Fruit fly (Drosophila melanogaster): ENCODE results near the gene CG15202.

Gene CG15202

dm6 chrX:11146598-11147176 lies 4.3 kb downstream of the CG15202 start:
- TF ChIP-seq ind (GFP tag; optimal IDR thresholded peaks at IDR 0.05), result peak; percentile 27
- peak; percentile 25 for TF ChIP-seq CG1233 (GFP tag; optimal IDR thresholded peaks at IDR 0.05)
- TF ChIP-seq Ptx1 (GFP tag; IDR thresholded peaks at IDR 0.05), result 0 out of 2 replicates have a peak, but pooled peaks have one; percentile 11
- TF ChIP-seq Scr (GFP tag; IDR thresholded peaks at IDR 0.05; ENCODE audit: partially characterized antibody), result no peak
- peak; percentile 39 for TF ChIP-seq nmo (GFP tag; optimal IDR thresholded peaks at IDR 0.05)
- peak; percentile 56; the same call in 1 of the 2 replicates for TF ChIP-seq CG10321 (GFP tag; IDR thresholded peaks at IDR 0.05)
- no peak for TF ChIP-seq ssp (GFP tag; IDR thresholded peaks at IDR 0.05)
- TF ChIP-seq crc (GFP tag; optimal IDR thresholded peaks at IDR 0.05), result no peak
- TF ChIP-seq Doc3 (GFP tag; IDR thresholded peaks at IDR 0.05; ENCODE audit: partially characterized antibody), result no peak
- no peak for TF ChIP-seq CG17385 (GFP tag; optimal IDR thresholded peaks at IDR 0.05)
- TF ChIP-seq CG8924 (tag; optimal IDR thresholded peaks at IDR 0.05), result peak; percentile 10
- TF ChIP-seq PHDP (tag; optimal IDR thresholded peaks at IDR 0.05), result peak; percentile 24
- TF ChIP-seq lmd (GFP tag; IDR thresholded peaks at IDR 0.05), result peak; percentile 24; the same call in 1 of the 2 replicates
- TF ChIP-seq CG31224 (GFP tag; IDR thresholded peaks at IDR 0.05), result no peak
- peak; percentile 14 for TF ChIP-seq Antp (GFP tag; optimal IDR thresholded peaks at IDR 0.05)
- TF ChIP-seq lab (GFP tag; optimal IDR thresholded peaks at IDR 0.05), result peak; percentile 45
- peak; percentile 14 for TF ChIP-seq CG7839 (tag; optimal IDR thresholded peaks at IDR 0.05)
- TF ChIP-seq Nf-YC (tag; optimal IDR thresholded peaks at IDR 0.05), result no peak
- no peak for TF ChIP-seq phol (tag; optimal IDR thresholded peaks at IDR 0.05)
- TF ChIP-seq crp (GFP tag; optimal IDR thresholded peaks at IDR 0.05), result peak in 1 of 2 experiments; percentile 3
- peak in 1 of 2 experiments; percentile 14 for TF ChIP-seq Pdp1 (GFP tag; optimal IDR thresholded peaks at IDR 0.05)
- no peak for TF ChIP-seq GATAe (GFP tag; conservative IDR thresholded peaks at IDR 0.05)
- no peak for TF ChIP-seq Dad (GFP tag; optimal IDR thresholded peaks at IDR 0.05)
- no peak for TF ChIP-seq klu (GFP tag; IDR thresholded peaks at IDR 0.05)
- no peak for TF ChIP-seq CG11723 (GFP tag; optimal IDR thresholded peaks at IDR 0.05)
- TF ChIP-seq CG11504 (tag; optimal IDR thresholded peaks at IDR 0.05), result no peak
- peak; percentile 66; the same call in 1 of the 2 replicates for TF ChIP-seq Xrp1 (GFP tag; IDR thresholded peaks at IDR 0.05)
- TF ChIP-seq zen (tag; optimal IDR thresholded peaks at IDR 0.05), result peak; percentile 44
- no peak for TF ChIP-seq CG2129 (GFP tag; IDR thresholded peaks at IDR 0.05; ENCODE audit: partially characterized antibody)
- TF ChIP-seq NK7.1 (GFP tag; optimal IDR thresholded peaks at IDR 0.05), result peak; percentile 6
- TF ChIP-seq unpg (GFP tag; optimal IDR thresholded peaks at IDR 0.05), result peak; percentile 21
- TF ChIP-seq E2f1 (GFP tag; IDR thresholded peaks at IDR 0.05), result 0 out of 2 replicates have a peak, but pooled peaks have one; percentile 34
- TF ChIP-seq CG1603 (tag; optimal IDR thresholded peaks at IDR 0.05), result peak; percentile 19
- no peak for TF ChIP-seq bowl (GFP tag; IDR thresholded peaks at IDR 0.05)
- 0 out of 2 replicates have a peak, but pooled peaks have one; percentile 10 for TF ChIP-seq E2f2 (GFP tag; IDR thresholded peaks at IDR 0.05)
- no peak for TF ChIP-seq Dip2 (GFP tag; IDR thresholded peaks at IDR 0.05)
- TF ChIP-seq Stat92E (GFP tag; optimal IDR thresholded peaks at IDR 0.05), result no peak
- TF ChIP-seq CG12299 (tag; optimal IDR thresholded peaks at IDR 0.05), result no peak
- TF ChIP-seq CG7786 (GFP tag; optimal IDR thresholded peaks at IDR 0.05), result peak; percentile 3
- no peak for TF ChIP-seq Kr (GFP tag; optimal IDR thresholded peaks at IDR 0.05)
- no peak for TF ChIP-seq fru (optimal IDR thresholded peaks at IDR 0.05)
- 0 out of 2 replicates have a peak, but pooled peaks have one; percentile 20 for TF ChIP-seq CG9932 (GFP tag; IDR thresholded peaks at IDR 0.05)
- no peak for TF ChIP-seq Lpt (GFP tag; optimal IDR thresholded peaks at IDR 0.05)
- 0 out of 2 replicates have a peak, but pooled peaks have one; percentile 34 for TF ChIP-seq CG16779 (GFP tag; IDR thresholded peaks at IDR 0.05)
- peak; percentile 86 for TF ChIP-seq Med (GFP tag)
- TF ChIP-seq bsh (GFP tag; optimal IDR thresholded peaks at IDR 0.05), result peak in 1 of 2 experiments; percentile 26
- TF ChIP-seq CG4854 (GFP tag; optimal IDR thresholded peaks at IDR 0.05), result no peak
- no peak for TF ChIP-seq BtbVII (GFP tag; optimal IDR thresholded peaks at IDR 0.05)
- no peak for TF ChIP-seq fd64A (GFP tag; optimal IDR thresholded peaks at IDR 0.05)

Measured in whole organism, embryonic.